Fruit fly (Drosophila melanogaster): ENCODE measurements around the gene gzl.
A peak's percentile ranks its signal among the peaks of the same experiment; 100 is the strongest.

Gene gzl

dm6 chr3R:6353624-6354352 is 28.9 kb upstream of the gzl start (continued):
- TF ChIP-seq CG12236 (GFP tag; optimal IDR thresholded peaks at IDR 0.05) = peak; percentile 65
- TF ChIP-seq slou (GFP tag; optimal IDR thresholded peaks at IDR 0.05) = peak; percentile 14
- TF ChIP-seq CG9876 (GFP tag; optimal IDR thresholded peaks at IDR 0.05) = no peak
- TF ChIP-seq CG1602 (GFP tag; optimal IDR thresholded peaks at IDR 0.05) = peak; percentile 72
- peak; percentile 23 for TF ChIP-seq onecut (GFP tag; IDR thresholded peaks at IDR 0.05)
- no peak for TF ChIP-seq CG13296 (GFP tag; optimal IDR thresholded peaks at IDR 0.05)
- peak; percentile 68 for TF ChIP-seq CG2875 (GFP tag; optimal IDR thresholded peaks at IDR 0.05)
- TF ChIP-seq CG18476 (GFP tag; optimal IDR thresholded peaks at IDR 0.05) = peak; percentile 72
- TF ChIP-seq CG12659 (GFP tag; optimal IDR thresholded peaks at IDR 0.05) = peak; percentile 89
- no peak for TF ChIP-seq CG9932 (GFP tag; IDR thresholded peaks at IDR 0.05)
- peak; percentile 39 for TF ChIP-seq CG10366 (GFP tag; IDR thresholded peaks at IDR 0.05)
- TF ChIP-seq CG11247 (GFP tag; IDR thresholded peaks at IDR 0.05) = no peak
- no peak for TF ChIP-seq CG17912 (GFP tag; optimal IDR thresholded peaks at IDR 0.05)
- TF ChIP-seq Poxn (GFP tag; IDR thresholded peaks at IDR 0.05) = no peak
- no peak for TF ChIP-seq corto (GFP tag; optimal IDR thresholded peaks at IDR 0.05)
- TF ChIP-seq ash1 (GFP tag; optimal IDR thresholded peaks at IDR 0.05) = no peak
- TF ChIP-seq al (GFP tag; IDR thresholded peaks at IDR 0.05) = no peak; the same call in 1 of the 2 replicates
- TF ChIP-seq danr (GFP tag; IDR thresholded peaks at IDR 0.05) = peak; percentile 47; the same call in 1 of the 2 replicates
- 0 out of 2 replicates have a peak, but pooled peaks have one; percentile 19 for TF ChIP-seq Scr (GFP tag; IDR thresholded peaks at IDR 0.05; ENCODE audit: partially characterized antibody)
- no peak for TF ChIP-seq CG34224 (GFP tag; IDR thresholded peaks at IDR 0.05; ENCODE audit: partially characterized antibody)
- TF ChIP-seq hbn (GFP tag; IDR thresholded peaks at IDR 0.05; ENCODE audit: partially characterized antibody) = no peak
- TF ChIP-seq CrebB (tag; optimal IDR thresholded peaks at IDR 0.05) = no peak
- TF ChIP-seq fd64A (GFP tag; optimal IDR thresholded peaks at IDR 0.05) = no peak
- no peak for TF ChIP-seq CG33557 (GFP tag; optimal IDR thresholded peaks at IDR 0.05)
- no peak for TF ChIP-seq insv (GFP tag; optimal IDR thresholded peaks at IDR 0.05)
- TF ChIP-seq CG14441 (GFP tag; IDR thresholded peaks at IDR 0.05) = peak; percentile 45
- peak; percentile 55; the same call in 1 of the 3 replicates for TF ChIP-seq ci (GFP tag; IDR thresholded peaks at IDR 0.05)
- TF ChIP-seq CG10543 (GFP tag; optimal IDR thresholded peaks at IDR 0.05) = peak; percentile 61
- TF ChIP-seq esg (GFP tag; conservative IDR thresholded peaks at IDR 0.05) = peak; percentile 50
- peak; percentile 89 for TF ChIP-seq CG7556 (GFP tag; optimal IDR thresholded peaks at IDR 0.05)
- peak; percentile 63 for TF ChIP-seq ttk (GFP tag; IDR thresholded peaks at IDR 0.05)
- no peak for TF ChIP-seq CG2129 (GFP tag; IDR thresholded peaks at IDR 0.05; ENCODE audit: partially characterized antibody)
- peak; percentile 83 for TF ChIP-seq Xbp1 (GFP tag; optimal IDR thresholded peaks at IDR 0.05)
- TF ChIP-seq CG1647 (GFP tag; optimal IDR thresholded peaks at IDR 0.05) = no peak
- no peak for TF ChIP-seq lab (GFP tag; optimal IDR thresholded peaks at IDR 0.05)
- TF ChIP-seq peb (GFP tag; IDR thresholded peaks at IDR 0.05) = no peak
- TF ChIP-seq CG34422 (GFP tag; IDR thresholded peaks at IDR 0.05) = 0 out of 3 replicates have a peak, but pooled peaks have one; percentile 23
- peak; percentile 41 for TF ChIP-seq Atf3 (GFP tag; optimal IDR thresholded peaks at IDR 0.05)
- TF ChIP-seq Med (GFP tag) = peak; percentile 89
- peak; percentile 64 for TF ChIP-seq Atf6 (GFP tag; IDR thresholded peaks at IDR 0.05)
- peak; percentile 58; the same call in 1 of the 2 replicates for TF ChIP-seq sim (GFP tag; IDR thresholded peaks at IDR 0.05)
- 0 out of 2 replicates have a peak, but pooled peaks have one; percentile 28 for TF ChIP-seq dati (GFP tag; IDR thresholded peaks at IDR 0.05)
- no peak for TF ChIP-seq gt (GFP tag; IDR thresholded peaks at IDR 0.05)
- peak; percentile 67 for TF ChIP-seq cato (GFP tag; optimal IDR thresholded peaks at IDR 0.05; ENCODE audit: borderline replicate concordance)
- TF ChIP-seq Mrtf (GFP tag; IDR thresholded peaks at IDR 0.05) = peak; percentile 59; the same call in 1 of the 3 replicates
- no peak for TF ChIP-seq GATAe (GFP tag; conservative IDR thresholded peaks at IDR 0.05)
- TF ChIP-seq Lpt (GFP tag; optimal IDR thresholded peaks at IDR 0.05) = no peak
- peak; percentile 51; the same call in 1 of the 3 replicates for TF ChIP-seq Aef1 (GFP tag; IDR thresholded peaks at IDR 0.05)
- no peak for TF ChIP-seq CG15479 (GFP tag; optimal IDR thresholded peaks at IDR 0.05)
